Worm (Caenorhabditis elegans) whole organism, young adult: Measurements from ENCODE around the gene M28.9.
"Not testable (repeated sequence)": the region's sequence is repeated elsewhere in the genome, so short reads cannot be mapped to it uniquely, and the experiment has no call there.

Source experiments
- B0035.1 ChIP-seq: sonication (generic microtip); optimal IDR thresholded peaks from 2 replicates; lab custom pipeline; 2016; ENCODE audit warnings: missing genetic modification characterization, mild to moderate bottlenecking, missing compliant biosample characterization, missing genotype, missing genetic modification reagents
- F10E7.11 ChIP-seq: sonication (generic microtip); optimal IDR thresholded peaks from 2 replicates; lab custom pipeline; 2017; ENCODE audit warnings: mild to moderate bottlenecking, missing genetic modification characterization, moderate library complexity, missing compliant biosample characterization
- Y79H2A.3 ChIP-seq: fragments of 200-800 bp; sonication (Bioruptor generic); conservative IDR thresholded peaks from 2 replicates; pipeline ENCODE4 v1.3.6; 2022; ENCODE audit warnings: missing genetic modification reagents, missing genetic modification characterization, missing compliant biosample characterization
- ama-1 ChIP-seq, 3 experiments: fragments of 150-350 bp in 1 of 3; sonication (generic microtip) in 2 of 3; optimal IDR thresholded peaks; 2 replicates each; lab custom pipeline; 2014 to 2018; ENCODE audit warnings: missing biosample characterization in 2 of 3, missing genetic modification characterization in 2 of 3, missing genetic modification reagents in 2 of 3
- dpff-1 ChIP-seq: sonication (generic microtip); optimal IDR thresholded peaks from 2 replicates; lab custom pipeline; 2017; ENCODE audit warnings: mild to moderate bottlenecking, missing genetic modification characterization, missing compliant biosample characterization
- lag-1 ChIP-seq: fragments of 200-800 bp; sonication (Bioruptor generic); IDR thresholded peaks from 2 replicates; pipeline ENCODE4 v1.3.6; 2022; ENCODE audit warnings: missing genetic modification reagents, missing genetic modification characterization, missing compliant biosample characterization
- let-607 ChIP-seq, 2 experiments: fragments of 200-800 bp in 1 of 2; sonication (Bioruptor generic) in 1 of 2; sonication (generic microtip) in 1 of 2; optimal IDR thresholded peaks; 2 replicates each; lab custom pipeline; 2016 to 2018; ENCODE audit warnings: mild to moderate bottlenecking in 2 of 2, missing compliant biosample characterization in 2 of 2, missing genetic modification characterization in 2 of 2, moderate library complexity in 2 of 2, missing genotype in 1 of 2
- mxl-1 ChIP-seq: sonication (generic microtip); optimal IDR thresholded peaks from 2 replicates; lab custom pipeline; 2016; ENCODE audit warnings: missing genetic modification characterization, missing compliant biosample characterization
- nhr-27 ChIP-seq: fragments of 200-800 bp; sonication (Bioruptor generic); optimal IDR thresholded peaks from 2 replicates; lab custom pipeline; 2018; ENCODE audit warnings: mild to moderate bottlenecking, missing genetic modification characterization, moderate library complexity, missing compliant biosample characterization
- sdz-38 ChIP-seq: sonication (generic microtip); optimal IDR thresholded peaks from 2 replicates; lab custom pipeline; 2016; ENCODE audit warnings: missing genotype, missing genetic modification characterization, missing compliant biosample characterization
- unc-130 ChIP-seq: sonication (generic microtip); optimal IDR thresholded peaks from 2 replicates; lab custom pipeline; 2016; ENCODE audit warnings: missing genetic modification reagents, missing genetic modification characterization, missing compliant biosample characterization
- unc-62 ChIP-seq: fragments of 150-350 bp; optimal IDR thresholded peaks from 2 replicates; lab custom pipeline; 2014; ENCODE audit warnings: missing biosample characterization, missing genetic modification reagents, missing genetic modification characterization

DNA sequence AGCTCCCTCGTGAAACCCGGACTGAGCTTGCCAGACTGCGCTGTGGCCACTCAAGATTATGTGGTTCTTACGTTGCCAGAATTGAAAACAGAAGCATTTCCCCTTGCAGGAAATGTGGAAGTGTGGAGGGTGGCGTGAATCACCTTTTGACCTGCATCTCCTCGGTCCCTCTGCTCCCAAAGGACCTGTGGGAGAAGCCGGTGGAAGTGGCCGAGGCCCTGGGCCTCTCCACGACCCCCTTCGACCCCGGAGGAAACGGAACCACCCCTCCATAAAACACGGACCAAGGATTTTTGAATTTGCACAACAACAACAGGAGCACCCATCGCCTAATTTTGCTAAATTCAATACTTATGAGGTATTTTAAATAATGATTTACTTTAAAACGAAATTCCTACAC is 1.5 kb upstream of the M28.9 start:
- TF ChIP-seq unc-130 (GFP tag; lab: Kevin White, UChicago); let-607 (tag; optimal IDR thresholded peaks at IDR 0.05; lab: Kevin White, UChicago); ama-1 (optimal IDR thresholded peaks at IDR 0.05; lab: Kevin White, UChicago); ama-1 (GFP tag; optimal IDR thresholded peaks at IDR 0.05; lab: Kevin White, UChicago); dpff-1 (tag; lab: Kevin White, UChicago); mxl-1 (tag; lab: Kevin White, UChicago); F10E7.11; sdz-38; nhr-27 (tag; lab: Kevin White, UChicago); Y79H2A.3 (GFP tag; lab: Robert Waterston, UW); lag-1 (GFP tag; lab: Robert Waterston, UW); B0035.1 (tag; lab: Kevin White, UChicago); unc-62 (GFP tag; lab: Kevin White, UChicago): not testable (repeated sequence)
